Fruit fly (Drosophila melanogaster): ENCODE measurements around the gene CG7730.

DNA sequence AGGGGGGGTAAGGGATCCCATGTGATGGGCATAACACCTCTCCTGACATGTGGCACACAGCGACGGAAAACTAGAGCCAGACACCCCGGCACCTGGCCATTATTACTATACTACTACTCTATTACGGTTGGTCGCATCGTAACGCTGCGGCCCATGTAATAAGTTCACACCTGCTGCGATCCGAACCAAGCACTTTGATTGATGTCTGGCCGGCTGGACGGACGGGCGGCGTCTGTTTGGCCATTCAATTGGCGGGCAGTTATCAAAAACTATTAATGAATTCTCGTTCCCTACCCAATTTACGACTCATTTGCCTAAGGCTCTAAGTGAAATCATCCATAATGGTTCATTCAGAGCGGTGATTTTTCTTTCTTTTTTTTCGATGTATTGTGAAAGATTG, 19.8 kb upstream of the CG7730 start:
- no peak for TF ChIP-seq ssp (GFP tag; IDR thresholded peaks at IDR 0.05)
- TF ChIP-seq Hey (tag; optimal IDR thresholded peaks at IDR 0.05), result no peak
- TF ChIP-seq Atf-2 (GFP tag; optimal IDR thresholded peaks at IDR 0.05), result no peak
- TF ChIP-seq so (GFP tag; IDR thresholded peaks at IDR 0.05), result no peak
- no peak for TF ChIP-seq salm (tag; optimal IDR thresholded peaks at IDR 0.05)
- TF ChIP-seq Camta (GFP tag; optimal IDR thresholded peaks at IDR 0.05), result no peak
- no peak for TF ChIP-seq Nf-YA (GFP tag; IDR thresholded peaks at IDR 0.05)
- TF ChIP-seq Stat92E (GFP tag; optimal IDR thresholded peaks at IDR 0.05), result no peak
- no peak for TF ChIP-seq Sox100B (GFP tag; optimal IDR thresholded peaks at IDR 0.05)
- no peak for TF ChIP-seq sens-2 (GFP tag; IDR thresholded peaks at IDR 0.05)
- TF ChIP-seq CG13287 (GFP tag; IDR thresholded peaks at IDR 0.05; ENCODE audit: partially characterized antibody), result no peak; the same call in 1 of the 2 replicates
- no peak for TF ChIP-seq Bdp1 (GFP tag; optimal IDR thresholded peaks at IDR 0.05)
